Worm (Caenorhabditis elegans) whole organism, L4/young adult: ENCODE results near the gene ndab-2.

Experiments
- W03F9.2 ChIP-seq: fragments of 150-350 bp; optimal IDR thresholded peaks from 2 replicates; lab custom pipeline; 2014; ENCODE audit warnings: missing biosample characterization, missing genetic modification characterization
- him-1 ChIP-seq: sonication (generic microtip); optimal IDR thresholded peaks from 2 replicates; lab custom pipeline; 2016; ENCODE audit warnings: missing genotype, missing genetic modification reagents, missing genetic modification characterization, missing compliant biosample characterization

DNA sequence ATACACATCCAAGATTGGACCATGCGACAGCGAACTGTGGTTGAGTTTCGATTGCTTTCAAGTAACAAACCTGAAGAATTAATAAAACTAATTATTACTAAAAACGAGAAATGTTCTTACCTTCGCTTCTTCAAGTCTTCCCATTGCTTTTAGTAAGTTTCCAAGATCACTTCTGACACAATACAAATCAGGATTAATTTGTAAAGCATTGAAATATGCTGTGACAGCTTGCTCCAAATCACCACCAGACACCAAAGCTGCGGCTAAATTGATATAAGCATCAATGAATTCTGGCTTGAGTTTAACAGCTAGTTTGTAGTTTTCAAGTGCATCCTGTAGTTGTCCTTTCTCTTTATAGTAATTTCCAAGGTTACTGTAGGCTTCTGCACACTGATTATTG lies 30.4 kb upstream of the ndab-2 start:
- TF ChIP-seq W03F9.2 (tag; lab: Kevin White, UChicago): no peak
- TF ChIP-seq him-1: no peak
